Worm (Caenorhabditis elegans) whole organism, L4/young adult: Measurements from ENCODE around the gene R10F2.4.

Experiments used
- W03F9.2 ChIP-seq: fragments of 150-350 bp; optimal IDR thresholded peaks from 2 replicates; lab custom pipeline; 2014; ENCODE audit warnings: missing biosample characterization, missing genetic modification characterization
- dao-5 ChIP-seq: sonication (generic microtip); optimal IDR thresholded peaks from 2 replicates; lab custom pipeline; 2016; ENCODE audit warnings: missing genotype, missing genetic modification characterization, moderate library complexity, missing compliant biosample characterization
- him-1 ChIP-seq: sonication (generic microtip); optimal IDR thresholded peaks from 2 replicates; lab custom pipeline; 2016; ENCODE audit warnings: missing genotype, missing genetic modification reagents, missing genetic modification characterization, missing compliant biosample characterization

DNA sequence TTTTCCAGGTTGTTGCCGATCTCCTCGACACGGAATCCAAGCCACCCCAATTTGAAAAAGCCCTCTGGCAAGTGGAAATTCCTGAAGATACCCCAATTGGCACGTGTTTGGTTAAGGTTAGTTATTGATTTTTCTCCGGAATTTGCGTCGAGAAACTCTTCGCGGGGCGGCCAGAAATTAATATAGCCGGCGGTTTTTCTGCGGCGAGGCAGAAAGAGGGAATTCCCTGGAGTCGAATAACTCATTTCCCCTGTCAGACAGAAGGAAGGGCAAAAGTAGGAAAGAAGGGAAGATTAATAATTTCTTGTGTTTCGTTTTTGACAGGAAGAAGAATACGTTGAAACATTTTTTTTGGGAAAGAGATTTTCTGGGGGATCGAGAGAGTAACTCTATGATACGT, 4.3 kb downstream of the R10F2.4 start:
- TF ChIP-seq W03F9.2 (tag; lab: Kevin White, UChicago): no peak
- no peak for TF ChIP-seq him-1
- TF ChIP-seq dao-5 (tag; lab: Kevin White, UChicago): no peak
